Fruit fly (Drosophila melanogaster): ENCODE data around the gene SelR.

Gene SelR

dm6 chr3R:10893327-10893726, 24.9 kb upstream of the SelR start, which contains the start of gene CG6621 (continued):
- TF ChIP-seq CG10267 (tag; optimal IDR thresholded peaks at IDR 0.05) (peak; percentile 57), CG11560 (tag; IDR thresholded peaks at IDR 0.05) (no peak), Scr (GFP tag; IDR thresholded peaks at IDR 0.05; ENCODE audit: partially characterized antibody) (peak; percentile 65), Mes4 (GFP tag; optimal IDR thresholded peaks at IDR 0.05) (no peak), hb (GFP tag; IDR thresholded peaks at IDR 0.05; ENCODE audit: partially characterized antibody) (peak; percentile 46; the same call in 1 of the 3 replicates), wor (GFP tag; IDR thresholded peaks at IDR 0.05) (no peak), toy (GFP tag; IDR thresholded peaks at IDR 0.05) (no peak), CG1832 (GFP tag; optimal IDR thresholded peaks at IDR 0.05) (no peak), CG18619 (GFP tag; optimal IDR thresholded peaks at IDR 0.05) (no peak), cg (GFP tag; optimal IDR thresholded peaks at IDR 0.05) (no peak), CG4617 (GFP tag; optimal IDR thresholded peaks at IDR 0.05; ENCODE audit: borderline replicate concordance) (peak; percentile 85), HLH54F (GFP tag; optimal IDR thresholded peaks at IDR 0.05) (peak; percentile 10), Mrtf (GFP tag; IDR thresholded peaks at IDR 0.05) (no peak), crol (GFP tag; IDR thresholded peaks at IDR 0.05) (no peak), pho (GFP tag; optimal IDR thresholded peaks at IDR 0.05) (peak; percentile 4), sd (tag; optimal IDR thresholded peaks at IDR 0.05) (no peak), Sry-β (GFP tag; optimal IDR thresholded peaks at IDR 0.05) (no peak), Poxn (GFP tag; IDR thresholded peaks at IDR 0.05) (no peak), Fer2 (tag; optimal IDR thresholded peaks at IDR 0.05) (no peak), CG13775 (GFP tag; optimal IDR thresholded peaks at IDR 0.05) (no peak), hbn (GFP tag; IDR thresholded peaks at IDR 0.05; ENCODE audit: partially characterized antibody) (0 out of 2 replicates have a peak, but pooled peaks have one; percentile 33), NC2α (GFP tag; optimal IDR thresholded peaks at IDR 0.05) (no peak), gro (GFP tag; optimal IDR thresholded peaks at IDR 0.05) (peak; percentile 44), CG6854 (GFP tag; optimal IDR thresholded peaks at IDR 0.05) (no peak), CkIIα-i1 (GFP tag; IDR thresholded peaks at IDR 0.05) (no peak), NK7.1 (GFP tag; optimal IDR thresholded peaks at IDR 0.05) (no peak), unpg (GFP tag; optimal IDR thresholded peaks at IDR 0.05) (no peak), jing (GFP tag; optimal IDR thresholded peaks at IDR 0.05) (no peak), ERR (GFP tag; optimal IDR thresholded peaks at IDR 0.05) (no peak), ems (GFP tag; optimal IDR thresholded peaks at IDR 0.05) (peak; percentile 46), CG4328 (GFP tag; optimal IDR thresholded peaks at IDR 0.05) (no peak), ato (GFP tag; IDR thresholded peaks at IDR 0.05; ENCODE audit: partially characterized antibody) (0 out of 2 replicates have a peak, but pooled peaks have one; percentile 24), HLH4C (GFP tag; IDR thresholded peaks at IDR 0.05; ENCODE audit: partially characterized antibody) (0 out of 3 replicates have a peak, but pooled peaks have one; percentile 36), CG6654 (GFP tag; optimal IDR thresholded peaks at IDR 0.05) (no peak), HLH3B (GFP tag; IDR thresholded peaks at IDR 0.05) (no peak), h (optimal IDR thresholded peaks at IDR 0.05) (no peak), CG3281 (GFP tag; optimal IDR thresholded peaks at IDR 0.05) (no peak), peb (GFP tag; IDR thresholded peaks at IDR 0.05) (no peak), klu (GFP tag; IDR thresholded peaks at IDR 0.05) (no peak), ttk (GFP tag; IDR thresholded peaks at IDR 0.05) (no peak), CG14710 (tag; optimal IDR thresholded peaks at IDR 0.05) (peak; percentile 73), Doc3 (GFP tag; IDR thresholded peaks at IDR 0.05; ENCODE audit: partially characterized antibody) (no peak), psq (GFP tag; optimal IDR thresholded peaks at IDR 0.05) (no peak), lov (optimal IDR thresholded peaks at IDR 0.05) (no peak), lov (GFP tag; IDR thresholded peaks at IDR 0.05) (no peak), CG13287 (GFP tag; IDR thresholded peaks at IDR 0.05; ENCODE audit: partially characterized antibody) (peak; percentile 77), CG11398 (GFP tag; optimal IDR thresholded peaks at IDR 0.05) (no peak), CG11093 (GFP tag; IDR thresholded peaks at IDR 0.05) (no peak), NFAT (GFP tag; IDR thresholded peaks at IDR 0.05) (peak; percentile 5; the same call in 1 of the 2 replicates), chif (GFP tag; optimal IDR thresholded peaks at IDR 0.05) (no peak), Oaz (GFP tag; IDR thresholded peaks at IDR 0.05) (no peak), ham (GFP tag; IDR thresholded peaks at IDR 0.05) (no peak)

Data from whole organism, embryonic.